Worm (Caenorhabditis elegans) whole organism, young adult: ENCODE measurements around the gene ZC374.2.

Source experiments
- Y53G8AR.9 ChIP-seq: fragments of 200-800 bp; sonication (Bioruptor generic); conservative IDR thresholded peaks from 2 replicates; pipeline ENCODE4 v1.3.6; 2022; ENCODE audit warnings: missing genetic modification reagents, missing genetic modification characterization, missing compliant biosample characterization
- nfya-1 ChIP-seq: sonication (generic microtip); optimal IDR thresholded peaks from 2 replicates; lab custom pipeline; 2017; ENCODE audit warnings: antibody characterized with exemption, missing compliant biosample characterization, missing genetic modification characterization, borderline replicate concordance; ENCODE audit not compliant: insufficient read depth
- pbrm-1 ChIP-seq: fragments of 200-800 bp; sonication (Bioruptor generic); IDR thresholded peaks from 2 replicates; pipeline ENCODE4 v1.3.6; 2022; ENCODE audit warnings: missing genetic modification reagents, missing genetic modification characterization, missing compliant biosample characterization

- TF ChIP-seq Y53G8AR.9 (GFP tag; lab: Robert Waterston, UW) (no peak), pbrm-1 (GFP tag; lab: Robert Waterston, UW) (no peak), nfya-1 (tag; lab: Kevin White, UChicago) (no peak)
Observed at ce11 chrX:10053742-10054409, 6.7 kb upstream of the ZC374.2 start, which contains the start of gene cbs-1.
